Fruit fly (Drosophila melanogaster) Kc167 (cell line): ENCODE results near the gene Roc1a.
"Not testable (repeated sequence)": the region's sequence is repeated elsewhere in the genome, so short reads cannot be mapped to it uniquely, and the experiment has no call there.

ENCODE experiments used
- Myc ChIP-seq: fragments of >200 bp; optimal IDR thresholded peaks from 2 replicates; lab custom pipeline; 2017; ENCODE audit warnings: missing external identifiers
- Sin3A ChIP-seq: fragments of >200 bp; optimal IDR thresholded peaks from 2 replicates; lab custom pipeline; 2018; ENCODE audit warnings: missing external identifiers
- h ChIP-seq: fragments of >200 bp; optimal IDR thresholded peaks from 3 replicates; lab custom pipeline; 2018; ENCODE audit warnings: missing external identifiers
- insv ChIP-seq: fragments of >200 bp; optimal IDR thresholded peaks from 3 replicates; lab custom pipeline; 2018; ENCODE audit warnings: missing external identifiers
- psq ChIP-seq: fragments of >200 bp; optimal IDR thresholded peaks from 2 replicates; lab custom pipeline; 2017; ENCODE audit warnings: missing external identifiers
- ttk ChIP-seq: sonication (Bioruptor generic); optimal IDR thresholded peaks from 2 replicates; lab custom pipeline; 2017; ENCODE audit warnings: missing external identifiers

Gene Roc1a

DNA sequence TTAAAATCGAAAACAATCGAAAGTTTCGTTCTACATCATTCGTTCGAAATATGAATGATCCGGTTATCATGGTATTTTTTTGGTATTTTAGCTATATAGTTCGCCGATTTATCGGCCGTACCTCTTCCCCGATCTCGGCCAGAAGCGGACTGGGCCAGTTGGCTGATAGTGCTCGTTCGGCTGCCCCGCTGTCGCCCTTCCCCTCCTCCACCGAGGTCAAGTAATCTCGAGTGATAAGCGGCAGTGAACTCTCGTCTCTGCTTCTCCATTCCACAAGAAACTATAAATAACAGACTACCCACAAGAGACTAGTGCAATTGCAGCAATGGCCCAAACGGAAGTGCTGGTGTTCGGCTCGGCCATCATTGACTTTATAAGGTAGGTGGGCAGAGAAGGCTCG, 23.7 kb upstream of the Roc1a start, which contains the start of gene CG13369:
Gene CG13369, plus strand, starts transcription at position 112 of the 400 bp plus-strand sequence.
- TF ChIP-seq psq (lab: Kevin White, UChicago), result no peak
- no peak for TF ChIP-seq Sin3A
- TF ChIP-seq Myc (lab: Kevin White, UChicago), result no peak
- TF ChIP-seq ttk (lab: Kevin White, UChicago), result no peak
- TF ChIP-seq insv (lab: Kevin White, UChicago), result no peak
- TF ChIP-seq h (lab: Kevin White, UChicago), result no peak

dm6 chrX:625157-625627, 21.9 kb upstream of the Roc1a start, which contains the start of the genes CG13364 and Hinfp:
Gene CG13364 (minus strand): TSS chrX:625203.
Gene Hinfp (plus strand): TSS chrX:625542.
- no peak for TF ChIP-seq Myc (lab: Kevin White, UChicago)
- TF ChIP-seq ttk (lab: Kevin White, UChicago), result no peak
- TF ChIP-seq psq (lab: Kevin White, UChicago), result no peak
- no peak for TF ChIP-seq insv (lab: Kevin White, UChicago)
- no peak for TF ChIP-seq Sin3A
- no peak for TF ChIP-seq h (lab: Kevin White, UChicago)

DNA sequence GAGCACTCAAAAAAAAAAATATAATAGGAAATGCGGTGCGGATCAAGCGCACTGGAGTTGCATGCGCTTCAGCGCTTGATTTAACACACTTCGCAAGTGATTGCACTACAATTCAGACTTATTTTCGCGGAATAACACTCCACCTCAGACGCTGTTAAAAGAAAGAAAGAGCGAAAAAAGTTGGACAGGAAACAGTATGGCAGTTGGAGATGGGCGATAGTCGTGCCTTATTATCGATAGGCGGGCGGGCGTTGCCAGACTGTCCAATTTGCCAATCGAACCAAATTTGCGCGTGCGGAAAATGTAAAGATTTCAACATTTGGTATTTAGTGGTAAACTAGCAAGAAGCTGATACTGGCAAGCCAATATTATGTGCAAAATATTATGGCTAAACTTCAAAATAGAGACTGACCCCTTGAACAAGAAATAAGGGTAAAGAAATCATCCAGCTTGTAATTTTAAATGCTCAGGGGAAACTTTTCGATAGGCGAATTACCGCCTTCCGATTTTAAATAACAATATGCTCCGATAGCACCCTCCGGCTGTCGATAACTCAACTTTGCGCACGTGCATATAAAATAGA, 17.8 kb upstream of the Roc1a start, which contains the start of the genes RpL36 and Mybbp1A:
Gene RpL36, minus strand, starts transcription at position 245 of the 583 bp plus-strand sequence.
Gene Mybbp1A, plus strand, starts transcription at position 535 of the 583 bp plus-strand sequence.
- TF ChIP-seq ttk (lab: Kevin White, UChicago), result no peak
- no peak for TF ChIP-seq Sin3A
- TF ChIP-seq Myc (lab: Kevin White, UChicago), result no peak
- no peak for TF ChIP-seq h (lab: Kevin White, UChicago)
- TF ChIP-seq insv (lab: Kevin White, UChicago), result no peak
- no peak for TF ChIP-seq psq (lab: Kevin White, UChicago)

dm6 chrX:635495-636142, 11.5 kb upstream of the Roc1a start, which contains the start of gene Dredd:
Gene Dredd (minus strand): TSS chrX:635545.
- TF ChIP-seq Sin3A (no peak), ttk (lab: Kevin White, UChicago) (no peak), psq (lab: Kevin White, UChicago) (no peak), Myc (lab: Kevin White, UChicago) (no peak), insv (lab: Kevin White, UChicago) (no peak), h (lab: Kevin White, UChicago) (no peak)

DNA sequence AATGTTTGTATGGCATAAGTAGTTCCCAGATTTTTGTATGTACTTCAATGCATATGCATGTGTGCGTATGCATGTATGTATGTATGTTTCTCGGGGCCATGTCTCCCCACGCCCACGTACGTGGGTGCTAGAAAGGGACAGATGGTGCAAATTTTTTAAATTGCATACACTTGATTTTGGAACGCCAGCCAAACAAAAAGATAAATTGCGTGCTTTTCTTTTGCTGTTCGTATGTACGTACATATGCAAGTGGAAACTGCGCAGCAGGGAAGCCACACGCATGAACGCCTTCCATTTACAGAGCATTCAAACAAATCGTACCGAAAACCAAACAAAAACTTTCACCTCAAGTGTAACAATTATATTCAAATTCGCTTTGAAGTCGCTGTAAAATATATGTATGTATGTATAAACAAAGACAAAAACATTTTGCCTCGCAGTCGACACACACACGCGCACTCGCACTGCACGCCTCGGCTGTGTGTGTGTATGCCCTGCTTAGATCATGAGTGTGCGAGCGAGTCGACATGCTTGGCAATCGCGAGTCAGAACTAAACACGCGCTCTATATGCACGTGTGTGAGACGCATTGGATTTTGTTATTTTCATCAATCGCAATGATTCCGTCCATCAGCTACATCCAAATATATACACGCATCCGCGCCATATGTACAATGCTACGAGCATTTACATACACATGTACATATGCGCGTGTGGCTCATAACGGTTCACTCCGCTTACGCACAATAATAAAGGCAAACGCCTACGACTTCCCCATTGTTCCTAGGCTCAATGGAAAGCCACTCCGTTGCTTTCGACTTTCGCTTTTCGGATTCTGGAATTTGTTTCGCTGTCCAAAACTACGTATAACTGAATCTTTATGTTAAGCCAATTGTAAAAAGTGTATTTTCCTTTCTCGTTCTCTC, 10.2 kb upstream of the Roc1a start:
- TF ChIP-seq psq (lab: Kevin White, UChicago) (no peak), ttk (lab: Kevin White, UChicago) (no peak), Myc (lab: Kevin White, UChicago) (no peak), Sin3A (no peak), h (lab: Kevin White, UChicago) (no peak), insv (lab: Kevin White, UChicago) (no peak)

- not testable (repeated sequence) for TF ChIP-seq insv, Myc, h (lab: Kevin White, UChicago)
Observed at dm6 chrX:644461-644860, 2.6 kb upstream of the Roc1a start, which contains the start of gene CG13367. Gene CG13367 (plus strand): TSS chrX:644761.

- TF ChIP-seq psq (lab: Kevin White, UChicago) (no peak), Sin3A (no peak), insv (lab: Kevin White, UChicago) (no peak), Myc (lab: Kevin White, UChicago) (no peak), ttk (lab: Kevin White, UChicago) (no peak), h (lab: Kevin White, UChicago) (no peak)
Observed at dm6 chrX:646395-647009, 602 bp upstream of the Roc1a start.

DNA sequence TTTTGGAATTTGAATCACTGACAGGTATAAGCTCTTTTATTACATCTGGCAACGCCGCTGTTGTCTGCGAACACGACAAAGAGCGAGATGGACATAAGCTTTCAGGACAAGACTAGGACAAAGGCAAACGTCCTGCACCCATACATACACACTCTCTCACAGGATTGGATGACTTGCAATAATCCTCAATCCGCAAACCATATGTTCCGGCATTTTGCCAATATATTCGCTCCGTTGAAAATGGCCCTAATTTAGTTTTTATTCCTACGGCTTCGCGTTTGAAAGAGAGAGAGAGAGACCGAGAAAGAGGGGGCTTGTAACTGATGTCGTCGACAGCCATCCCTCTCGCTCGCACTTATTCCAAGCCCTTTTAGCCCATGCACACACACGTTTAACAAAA, 7.1 kb downstream of the Roc1a start:
- TF ChIP-seq h (lab: Kevin White, UChicago) (no peak), ttk (lab: Kevin White, UChicago) (no peak), Myc (lab: Kevin White, UChicago) (no peak), psq (lab: Kevin White, UChicago) (no peak), insv (lab: Kevin White, UChicago) (no peak), Sin3A (no peak)

- TF ChIP-seq Sin3A (no peak), psq (lab: Kevin White, UChicago) (no peak), Myc (lab: Kevin White, UChicago) (no peak), ttk (lab: Kevin White, UChicago) (no peak), insv (lab: Kevin White, UChicago) (no peak), h (lab: Kevin White, UChicago) (no peak)
Observed at dm6 chrX:654949-655348, 7.8 kb downstream of the Roc1a start.
